Worm (Caenorhabditis elegans) whole organism, late embryonic: ENCODE data around the gene sup-12.

Experiments
- C08G9.2 ChIP-seq: sonication (generic microtip); optimal IDR thresholded peaks from 2 replicates; lab custom pipeline; 2016; ENCODE audit warnings: mild to moderate bottlenecking, missing genetic modification characterization, moderate library complexity, missing compliant biosample characterization
- C38D4.7 ChIP-seq: fragments of 200-800 bp; sonication (Bioruptor generic); optimal IDR thresholded peaks from 2 replicates; lab custom pipeline; 2018; ENCODE audit warnings: mild to moderate bottlenecking, missing genetic modification characterization, moderate library complexity, missing compliant biosample characterization
- F13H6.1 ChIP-seq: sonication (generic microtip); optimal IDR thresholded peaks from 2 replicates; lab custom pipeline; 2016; ENCODE audit warnings: missing genetic modification characterization, missing compliant biosample characterization
- K02D7.2 ChIP-seq: sonication (generic microtip); optimal IDR thresholded peaks from 2 replicates; lab custom pipeline; 2017; ENCODE audit warnings: mild to moderate bottlenecking, missing genetic modification characterization, missing compliant biosample characterization
- Y22D7AL.16 ChIP-seq: sonication (generic microtip); optimal IDR thresholded peaks from 2 replicates; lab custom pipeline; 2016; ENCODE audit warnings: missing genetic modification characterization, missing compliant biosample characterization
- ceh-18 ChIP-seq: sonication (generic microtip); optimal IDR thresholded peaks from 2 replicates; lab custom pipeline; 2016; ENCODE audit warnings: missing genetic modification characterization, missing compliant biosample characterization
- ceh-19 ChIP-seq: fragments of 200-800 bp; sonication (Bioruptor generic); optimal IDR thresholded peaks from 2 replicates; lab custom pipeline; 2018; ENCODE audit warnings: mild to moderate bottlenecking, missing genetic modification characterization, missing compliant biosample characterization
- ceh-2 ChIP-seq: sonication (generic microtip); optimal IDR thresholded peaks from 2 replicates; lab custom pipeline; 2016; ENCODE audit warnings: missing genotype, missing genetic modification characterization, missing compliant biosample characterization
- ceh-30 ChIP-seq: fragments of 150-350 bp; optimal IDR thresholded peaks from 2 replicates; lab custom pipeline; 2014; ENCODE audit warnings: missing biosample characterization, missing genetic modification characterization
- ceh-31 ChIP-seq: sonication (generic microtip); optimal IDR thresholded peaks from 2 replicates; lab custom pipeline; 2016; ENCODE audit warnings: missing genetic modification characterization, missing compliant biosample characterization
- che-1 ChIP-seq: sonication (generic microtip); optimal IDR thresholded peaks from 2 replicates; lab custom pipeline; 2016; ENCODE audit warnings: mild to moderate bottlenecking, missing genetic modification characterization, missing compliant biosample characterization
- dmd-4 ChIP-seq: sonication (generic microtip); optimal IDR thresholded peaks from 2 replicates; lab custom pipeline; 2016; ENCODE audit warnings: borderline replicate concordance, missing genetic modification characterization, missing compliant biosample characterization
- dve-1 ChIP-seq: sonication (generic microtip); optimal IDR thresholded peaks from 2 replicates; lab custom pipeline; 2017; ENCODE audit warnings: antibody characterized with exemption, mild to moderate bottlenecking, missing genetic modification characterization, missing compliant biosample characterization
- elt-4 ChIP-seq: sonication (generic microtip); optimal IDR thresholded peaks from 2 replicates; lab custom pipeline; 2016; ENCODE audit warnings: missing genetic modification characterization, missing compliant biosample characterization
- fax-1 ChIP-seq: sonication (generic microtip); optimal IDR thresholded peaks from 2 replicates; lab custom pipeline; 2016; ENCODE audit warnings: missing genotype, missing genetic modification characterization, missing compliant biosample characterization
- fkh-10 ChIP-seq: fragments of 150-350 bp; optimal IDR thresholded peaks from 2 replicates; lab custom pipeline; 2014; ENCODE audit warnings: missing biosample characterization, missing genetic modification reagents, missing genetic modification characterization
- fkh-6 ChIP-seq: sonication (generic microtip); optimal IDR thresholded peaks from 2 replicates; lab custom pipeline; 2016; ENCODE audit warnings: missing genetic modification characterization, missing compliant biosample characterization
- hlh-15 ChIP-seq: sonication (generic microtip); optimal IDR thresholded peaks from 2 replicates; lab custom pipeline; 2016; ENCODE audit warnings: missing genetic modification characterization, missing compliant biosample characterization
- hlh-30 ChIP-seq: sonication (generic microtip); optimal IDR thresholded peaks from 2 replicates; lab custom pipeline; 2017; ENCODE audit warnings: antibody characterized with exemption, missing genetic modification characterization, missing compliant biosample characterization; ENCODE audit not compliant: insufficient read depth
- hlh-6 ChIP-seq: sonication (generic microtip); optimal IDR thresholded peaks from 2 replicates; lab custom pipeline; 2016; ENCODE audit warnings: missing genotype, missing genetic modification characterization, missing compliant biosample characterization
- hlh-8 ChIP-seq: sonication (generic microtip); optimal IDR thresholded peaks from 2 replicates; lab custom pipeline; 2016; ENCODE audit warnings: missing genotype, missing genetic modification characterization, missing compliant biosample characterization
- lim-6 ChIP-seq: sonication (generic microtip); optimal IDR thresholded peaks from 2 replicates; lab custom pipeline; 2016; ENCODE audit warnings: missing genetic modification characterization, missing compliant biosample characterization
- madf-2 ChIP-seq: sonication (generic microtip); optimal IDR thresholded peaks from 2 replicates; lab custom pipeline; 2017; ENCODE audit warnings: missing genetic modification characterization, missing compliant biosample characterization
- nfya-1 ChIP-seq: sonication (generic microtip); optimal IDR thresholded peaks from 2 replicates; lab custom pipeline; 2017; ENCODE audit warnings: missing genetic modification characterization, mild to moderate bottlenecking, missing compliant biosample characterization, antibody characterized with exemption, moderate library complexity
- nhr-11 ChIP-seq: fragments of 150-350 bp; optimal IDR thresholded peaks from 2 replicates; lab custom pipeline; 2014; ENCODE audit warnings: missing biosample characterization, missing genetic modification characterization
- nhr-232 ChIP-seq: sonication (generic microtip); optimal IDR thresholded peaks from 2 replicates; lab custom pipeline; 2016; ENCODE audit warnings: missing genetic modification characterization, missing compliant biosample characterization
- npax-4 ChIP-seq: sonication (generic microtip); optimal IDR thresholded peaks from 2 replicates; lab custom pipeline; 2016; ENCODE audit warnings: missing genetic modification characterization, missing compliant biosample characterization
- pat-9 ChIP-seq: fragments of 200-800 bp; sonication (Bioruptor generic); optimal IDR thresholded peaks from 2 replicates; lab custom pipeline; 2018; ENCODE audit warnings: mild to moderate bottlenecking, missing genetic modification characterization, moderate library complexity, missing compliant biosample characterization
- pqm-1 ChIP-seq: sonication (generic microtip); optimal IDR thresholded peaks from 2 replicates; lab custom pipeline; 2016; ENCODE audit warnings: missing genetic modification characterization, missing compliant biosample characterization
- ref-2 ChIP-seq: sonication (generic microtip); optimal IDR thresholded peaks from 2 replicates; lab custom pipeline; 2016; ENCODE audit warnings: missing genetic modification characterization, missing compliant biosample characterization
- rnt-1 ChIP-seq: sonication (generic microtip); optimal IDR thresholded peaks from 2 replicates; lab custom pipeline; 2016; ENCODE audit warnings: missing genetic modification characterization, missing compliant biosample characterization
- sdc-2 ChIP-seq: sonication (generic microtip); optimal IDR thresholded peaks from 2 replicates; lab custom pipeline; 2016; ENCODE audit warnings: missing genotype, missing genetic modification characterization, missing compliant biosample characterization
- sox-2 ChIP-seq: fragments of 200-800 bp; sonication (Bioruptor generic); IDR thresholded peaks from 2 replicates; pipeline ENCODE4 v1.3.6; 2022; ENCODE audit warnings: missing genetic modification reagents, missing genetic modification characterization, missing compliant biosample characterization
- syd-9 ChIP-seq: sonication (generic microtip); optimal IDR thresholded peaks from 2 replicates; lab custom pipeline; 2016; ENCODE audit warnings: mild to moderate bottlenecking, missing genetic modification characterization, moderate library complexity, missing compliant biosample characterization
- unc-42 ChIP-seq: sonication (generic microtip); optimal IDR thresholded peaks from 2 replicates; lab custom pipeline; 2016; ENCODE audit warnings: missing genotype, missing genetic modification characterization, missing compliant biosample characterization
- unc-86 ChIP-seq: sonication (generic microtip); optimal IDR thresholded peaks from 2 replicates; lab custom pipeline; 2016; ENCODE audit warnings: missing genetic modification characterization, missing compliant biosample characterization

sup-12 gene

ce11 chrX:3904568-3904967 is at the start of gene sup-12:
sup-12 (plus strand) TSS chrX:3904584.
- peak; percentile 10 for TF ChIP-seq hlh-30 (tag; lab: Kevin White, UChicago)
- TF ChIP-seq fkh-10: no peak
- TF ChIP-seq npax-4 (tag; lab: Kevin White, UChicago): no peak
- TF ChIP-seq C08G9.2 (tag; lab: Kevin White, UChicago): no peak
- no peak for TF ChIP-seq nfya-1 (tag; lab: Kevin White, UChicago)
- TF ChIP-seq che-1 (tag; lab: Kevin White, UChicago): no peak
- TF ChIP-seq sdc-2: no peak
- no peak for TF ChIP-seq lim-6 (tag; lab: Kevin White, UChicago)

ce11 chrX:3855717-3856116 is 48.7 kb upstream of the sup-12 start:
- TF ChIP-seq fkh-10: no peak
- TF ChIP-seq unc-42: peak; percentile 57
- TF ChIP-seq, all 69 proteins: peak for 1

ce11 chrX:3857697-3858096 is 46.7 kb upstream of the sup-12 start, which contains the start of gene ceh-18:
ceh-18 (minus strand) TSS chrX:3857797.
- TF ChIP-seq ceh-30 (tag; lab: Kevin White, UChicago) (no peak), dve-1 (tag; lab: Kevin White, UChicago) (no peak), hlh-15 (no peak), sox-2 (GFP tag; lab: Robert Waterston, UW) (no peak), fax-1 (tag; lab: Kevin White, UChicago) (no peak), syd-9 (tag; lab: Kevin White, UChicago) (no peak), elt-4 (tag; lab: Kevin White, UChicago) (no peak), nfya-1 (tag; lab: Kevin White, UChicago) (no peak), sdc-2 (no peak), hlh-6 (tag; lab: Kevin White, UChicago) (no peak), nhr-232 (tag; lab: Kevin White, UChicago) (no peak), fkh-10 (no peak), ceh-19 (GFP tag; lab: Kevin White, UChicago) (no peak), hlh-8 (tag; lab: Kevin White, UChicago) (no peak), nhr-11 (tag; lab: Kevin White, UChicago) (no peak), K02D7.2 (tag; lab: Kevin White, UChicago) (no peak), ceh-2 (tag; lab: Kevin White, UChicago) (no peak), dmd-4 (tag; lab: Kevin White, UChicago) (no peak), F13H6.1 (tag; lab: Kevin White, UChicago) (no peak)

- TF ChIP-seq npax-4 (tag; lab: Kevin White, UChicago) (no peak), ceh-18 (tag; lab: Kevin White, UChicago) (no peak), pqm-1 (tag; lab: Kevin White, UChicago) (no peak)
Measured at ce11 chrX:3858355-3858754, 46.0 kb upstream of the sup-12 start.

- TF ChIP-seq ceh-31 (no peak), hlh-6 (tag; lab: Kevin White, UChicago) (no peak), unc-86 (tag; lab: Kevin White, UChicago) (no peak), ceh-19 (GFP tag; lab: Kevin White, UChicago) (no peak), C38D4.7 (GFP tag; lab: Kevin White, UChicago) (no peak)
Measured at ce11 chrX:3859449-3859848, 44.9 kb upstream of the sup-12 start.

ce11 chrX:3861294-3861693 is 43.1 kb upstream of the sup-12 start:
- TF ChIP-seq ref-2 (tag; lab: Kevin White, UChicago): no peak
- no peak for TF ChIP-seq elt-4 (tag; lab: Kevin White, UChicago)
- TF ChIP-seq nhr-232 (tag; lab: Kevin White, UChicago): no peak
- no peak for TF ChIP-seq pat-9 (tag; lab: Kevin White, UChicago)
- no peak for TF ChIP-seq nhr-11 (tag; lab: Kevin White, UChicago)
- TF ChIP-seq Y22D7AL.16 (tag; lab: Kevin White, UChicago): no peak
- TF ChIP-seq K02D7.2 (tag; lab: Kevin White, UChicago): no peak
- TF ChIP-seq unc-42: no peak
- TF ChIP-seq unc-86 (tag; lab: Kevin White, UChicago): no peak
- TF ChIP-seq rnt-1 (tag; lab: Kevin White, UChicago): no peak
- TF ChIP-seq madf-2 (tag; lab: Kevin White, UChicago): no peak
- TF ChIP-seq fkh-6 (tag; lab: Kevin White, UChicago): no peak
